Fruit fly (Drosophila melanogaster) whole organism, pupa: Measurements from ENCODE around the gene CG7341.

Source experiments
- CG10348 ChIP-seq: fragments of 200-800 bp; sonication (Bioruptor generic); IDR thresholded peaks from 2 replicates; pipeline ENCODE4 v1.3.6; 2022; ENCODE audit warnings: missing biosample characterization, missing genetic modification characterization
- CG13204 ChIP-seq: fragments of 200-800 bp; sonication (Bioruptor generic); optimal IDR thresholded peaks from 2 replicates; lab custom pipeline; 2018; ENCODE audit warnings: missing biosample characterization, mild to moderate bottlenecking, missing genetic modification characterization, moderate library complexity
- CG14655 ChIP-seq: fragments of 200-800 bp; sonication (Bioruptor generic); optimal IDR thresholded peaks from 3 replicates; lab custom pipeline; 2017; ENCODE audit warnings: mild to moderate bottlenecking, missing biosample characterization, missing genetic modification reagents, missing genetic modification characterization
- CG17806 ChIP-seq: fragments of 200-800 bp; sonication (Bioruptor generic); optimal IDR thresholded peaks from 2 replicates; lab custom pipeline; 2018; ENCODE audit warnings: missing biosample characterization, mild to moderate bottlenecking, missing genetic modification characterization, moderate library complexity
- CG32121 ChIP-seq: fragments of 200-800 bp; sonication (Bioruptor generic); IDR thresholded peaks from 2 replicates; pipeline ENCODE4 v1.3.6; 2022; ENCODE audit warnings: missing biosample characterization, missing genetic modification characterization
- CG4496 ChIP-seq: fragments of 200-800 bp; sonication (Bioruptor generic); IDR thresholded peaks from 3 replicates; pipeline ENCODE4 v1.3.6; 2022; ENCODE audit warnings: missing biosample characterization, missing genetic modification characterization
- CG8159 ChIP-seq: fragments of 200-800 bp; sonication (Bioruptor generic); optimal IDR thresholded peaks from 3 replicates; lab custom pipeline; 2018; ENCODE audit warnings: missing biosample characterization, mild to moderate bottlenecking, missing genetic modification characterization, moderate library complexity
- CG9948 ChIP-seq: fragments of 200-800 bp; sonication (Bioruptor generic); optimal IDR thresholded peaks from 2 replicates; lab custom pipeline; 2018; ENCODE audit warnings: missing biosample characterization, mild to moderate bottlenecking, missing genetic modification characterization, moderate library complexity
- D1 ChIP-seq: fragments of 200-800 bp; sonication (Bioruptor generic); optimal IDR thresholded peaks from 2 replicates; lab custom pipeline; 2018; ENCODE audit warnings: missing biosample characterization, mild to moderate bottlenecking, missing genetic modification characterization, moderate library complexity
- EcR ChIP-seq: fragments of 200-800 bp; sonication (Bioruptor generic); optimal IDR thresholded peaks from 3 replicates; lab custom pipeline; 2019; ENCODE audit warnings: missing biosample characterization, missing genetic modification characterization, mild to moderate bottlenecking, moderate library complexity, missing genetic modification reagents
- Pif1A ChIP-seq: fragments of 200-800 bp; sonication (Bioruptor generic); optimal IDR thresholded peaks from 3 replicates; lab custom pipeline; 2016; ENCODE audit warnings: missing biosample characterization, missing genetic modification characterization
- Snoo ChIP-seq: fragments of 200-800 bp; sonication (Bioruptor generic); optimal IDR thresholded peaks from 3 replicates; lab custom pipeline; 2017; ENCODE audit warnings: missing biosample characterization, mild to moderate bottlenecking, missing genetic modification characterization, inconsistent platforms
- fd96Ca ChIP-seq: fragments of 200-800 bp; sonication (Bioruptor generic); IDR thresholded peaks from 3 replicates; pipeline ENCODE4 v1.3.6; 2022; ENCODE audit warnings: missing biosample characterization, missing genetic modification characterization
- rn ChIP-seq: fragments of 200-800 bp; sonication (Bioruptor generic); IDR thresholded peaks from 2 replicates; pipeline ENCODE4 v1.3.6; 2022; ENCODE audit warnings: missing biosample characterization, missing genetic modification characterization

dm6 chr3L:18121889-18122288 lies 9.1 kb downstream of the CG7341 start, which contains the start of gene CG42853:
- no peak for TF ChIP-seq CG10348 (GFP tag; lab: Robert Waterston, UW)
- TF ChIP-seq CG14655 (GFP tag; lab: Kevin White, UChicago), result no peak
- no peak for TF ChIP-seq CG9948 (tag; lab: Kevin White, UChicago)
- no peak for TF ChIP-seq CG32121 (GFP tag; lab: Robert Waterston, UW)
- no peak for TF ChIP-seq Pif1A (GFP tag; lab: Kevin White, UChicago)
- TF ChIP-seq D1, result no peak
- TF ChIP-seq rn (GFP tag; lab: Robert Waterston, UW), result no peak
- no peak for TF ChIP-seq CG4496 (GFP tag; lab: Robert Waterston, UW)
- no peak for TF ChIP-seq fd96Ca (GFP tag; lab: Robert Waterston, UW)
- TF ChIP-seq CG13204 (GFP tag; lab: Kevin White, UChicago), result no peak
- no peak for TF ChIP-seq Snoo (tag; lab: Kevin White, UChicago)
- TF ChIP-seq EcR (GFP tag; lab: Kevin White, UChicago), result no peak
- no peak for TF ChIP-seq CG17806 (tag; lab: Kevin White, UChicago)
- no peak for TF ChIP-seq CG8159 (tag; lab: Kevin White, UChicago)
